Worm (Caenorhabditis elegans) whole organism, L4/young adult: Measurements from ENCODE around the gene T13A10.1.

Experiments used
- W03F9.2 ChIP-seq: fragments of 150-350 bp; optimal IDR thresholded peaks from 2 replicates; lab custom pipeline; 2014; ENCODE audit warnings: missing biosample characterization, missing genetic modification characterization
- him-1 ChIP-seq: sonication (generic microtip); optimal IDR thresholded peaks from 2 replicates; lab custom pipeline; 2016; ENCODE audit warnings: missing genotype, missing genetic modification reagents, missing genetic modification characterization, missing compliant biosample characterization

DNA sequence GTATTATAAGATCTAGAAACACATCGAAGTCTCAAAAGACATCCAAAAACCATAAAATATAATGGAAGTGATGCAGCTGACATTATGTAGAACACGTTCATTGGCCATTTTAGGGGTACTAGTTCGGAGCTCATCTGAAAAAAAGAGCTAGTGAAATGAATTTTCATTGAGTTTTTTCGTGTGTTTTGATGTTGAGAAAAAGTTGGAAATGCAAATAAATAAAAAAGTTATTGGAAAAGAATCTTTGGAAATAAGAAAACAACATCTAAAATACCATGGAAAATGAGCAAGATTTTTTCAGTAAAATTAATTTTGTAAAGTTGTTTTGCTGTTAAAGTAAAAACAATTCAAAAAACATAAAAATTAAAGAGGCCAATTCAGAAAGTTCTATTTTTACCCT lies 14.9 kb downstream of the T13A10.1 start, which contains the start of gene srv-24:
- TF ChIP-seq him-1 (tag; lab: Kevin White, UChicago): no peak
- no peak for TF ChIP-seq W03F9.2 (tag; lab: Kevin White, UChicago)
